Worm (Caenorhabditis elegans): Measurements from ENCODE around the gene arrd-24.
A peak's percentile ranks its signal among the peaks of the same experiment; 100 is the strongest.

The arrd-24 gene

ce11 chrX:14012417-14012816, 32.1 kb upstream of the arrd-24 start, which contains the start of gene tbc-19:
tbc-19 (minus strand) TSS chrX:14012517.
- no peak for TF ChIP-seq flt-1 (GFP tag; IDR thresholded peaks at IDR 0.05)
- TF ChIP-seq med-1 (GFP tag; optimal IDR thresholded peaks at IDR 0.05; ENCODE audit: insufficient read depth), result no peak
- no peak for TF ChIP-seq ztf-29 (GFP tag; IDR thresholded peaks at IDR 0.05)
- TF ChIP-seq ztf-23 (GFP tag; IDR thresholded peaks at IDR 0.05), result no peak
- no peak for TF ChIP-seq cog-1 (tag; optimal IDR thresholded peaks at IDR 0.05)
- TF ChIP-seq T22C8.4 (GFP tag; IDR thresholded peaks at IDR 0.05), result no peak
- no peak for TF ChIP-seq klf-2 (GFP tag; conservative IDR thresholded peaks at IDR 0.05)
- no peak for TF ChIP-seq tab-1 (GFP tag; IDR thresholded peaks at IDR 0.05)
- no peak for TF ChIP-seq ref-1 (GFP tag; conservative IDR thresholded peaks at IDR 0.05)

DNA sequence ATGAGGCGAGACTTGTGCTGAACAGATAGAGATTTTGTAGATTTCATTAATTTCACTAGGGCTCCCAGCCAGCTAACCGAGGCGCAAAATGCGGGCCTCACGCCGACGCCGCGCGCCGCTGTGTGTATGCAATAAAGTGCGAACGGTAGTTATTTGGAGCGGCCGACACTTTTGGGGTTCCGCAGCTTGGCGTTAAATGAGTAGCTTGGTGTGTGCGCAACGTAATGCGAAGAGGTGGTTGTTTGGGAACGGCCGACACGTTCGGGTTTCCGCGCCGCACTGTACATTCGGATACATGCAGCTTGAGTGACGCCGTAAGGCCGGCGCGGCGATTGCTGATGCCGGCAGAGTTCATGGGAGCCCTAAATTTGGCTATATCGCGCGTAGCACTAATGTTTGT, 27.8 kb upstream of the arrd-24 start:
- no peak for TF ChIP-seq klf-2 (GFP tag; conservative IDR thresholded peaks at IDR 0.05)
- no peak for TF ChIP-seq flt-1 (GFP tag; IDR thresholded peaks at IDR 0.05)
- no peak for TF ChIP-seq med-1 (GFP tag; optimal IDR thresholded peaks at IDR 0.05; ENCODE audit: insufficient read depth)
- TF ChIP-seq ztf-23 (GFP tag; IDR thresholded peaks at IDR 0.05), result no peak
- no peak for TF ChIP-seq cog-1 (tag; optimal IDR thresholded peaks at IDR 0.05)
- no peak for TF ChIP-seq ztf-29 (GFP tag; IDR thresholded peaks at IDR 0.05)
- TF ChIP-seq ref-1 (GFP tag; conservative IDR thresholded peaks at IDR 0.05), result no peak
- no peak for TF ChIP-seq T22C8.4 (GFP tag; IDR thresholded peaks at IDR 0.05)
- TF ChIP-seq tab-1 (GFP tag; IDR thresholded peaks at IDR 0.05), result no peak

ce11 chrX:14003538-14003937, 23.2 kb upstream of the arrd-24 start:
- TF ChIP-seq med-1 (GFP tag; optimal IDR thresholded peaks at IDR 0.05; ENCODE audit: insufficient read depth) (no peak), ref-1 (GFP tag; conservative IDR thresholded peaks at IDR 0.05) (no peak), ztf-29 (GFP tag; IDR thresholded peaks at IDR 0.05) (no peak), T22C8.4 (GFP tag; IDR thresholded peaks at IDR 0.05) (no peak), klf-2 (GFP tag; conservative IDR thresholded peaks at IDR 0.05) (no peak), tab-1 (GFP tag; IDR thresholded peaks at IDR 0.05) (no peak), ztf-23 (GFP tag; IDR thresholded peaks at IDR 0.05) (no peak), flt-1 (GFP tag; IDR thresholded peaks at IDR 0.05) (no peak), cog-1 (tag; optimal IDR thresholded peaks at IDR 0.05) (no peak)

DNA sequence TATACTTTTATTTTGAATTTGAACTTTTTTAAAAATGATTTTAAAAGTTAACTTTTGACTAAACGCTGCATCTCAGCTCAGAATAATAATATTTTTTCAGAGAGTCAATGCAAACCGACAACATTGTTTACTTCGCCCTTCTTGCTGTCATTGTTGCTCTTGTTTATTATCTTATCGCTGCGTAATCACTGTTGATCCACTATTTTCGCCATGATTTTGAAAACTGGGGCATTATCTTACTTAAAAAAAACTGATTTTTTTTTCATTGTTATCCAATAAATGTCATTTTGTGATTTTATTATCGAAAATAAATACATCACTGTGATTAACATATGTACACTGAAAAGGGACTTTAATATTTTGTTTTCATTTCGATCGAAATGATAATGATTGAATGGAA, 22.4 kb upstream of the arrd-24 start:
- TF ChIP-seq T22C8.4 (GFP tag; IDR thresholded peaks at IDR 0.05) (no peak), cog-1 (tag; optimal IDR thresholded peaks at IDR 0.05) (no peak), ztf-29 (GFP tag; IDR thresholded peaks at IDR 0.05) (no peak), flt-1 (GFP tag; IDR thresholded peaks at IDR 0.05) (no peak), ztf-23 (GFP tag; IDR thresholded peaks at IDR 0.05) (no peak), ref-1 (GFP tag; conservative IDR thresholded peaks at IDR 0.05) (no peak), med-1 (GFP tag; optimal IDR thresholded peaks at IDR 0.05; ENCODE audit: insufficient read depth) (no peak), klf-2 (GFP tag; conservative IDR thresholded peaks at IDR 0.05) (no peak), tab-1 (GFP tag; IDR thresholded peaks at IDR 0.05) (no peak)

ce11 chrX:14001494-14001974, 21.2 kb upstream of the arrd-24 start, which contains the start of gene cytb-5.1:
cytb-5.1 (plus strand) TSS chrX:14001924.
- TF ChIP-seq ztf-29 (GFP tag; IDR thresholded peaks at IDR 0.05) (no peak), flt-1 (GFP tag; IDR thresholded peaks at IDR 0.05) (no peak), ref-1 (GFP tag; conservative IDR thresholded peaks at IDR 0.05) (no peak), klf-2 (GFP tag; conservative IDR thresholded peaks at IDR 0.05) (no peak), med-1 (GFP tag; optimal IDR thresholded peaks at IDR 0.05; ENCODE audit: insufficient read depth) (no peak), tab-1 (GFP tag; IDR thresholded peaks at IDR 0.05) (no peak), T22C8.4 (GFP tag; IDR thresholded peaks at IDR 0.05) (no peak), ztf-23 (GFP tag; IDR thresholded peaks at IDR 0.05) (no peak), cog-1 (tag; optimal IDR thresholded peaks at IDR 0.05) (no peak)

ce11 chrX:14000198-14000748, 20.0 kb upstream of the arrd-24 start:
- TF ChIP-seq T22C8.4 (GFP tag; IDR thresholded peaks at IDR 0.05) (0 out of 2 replicates have a peak, but pooled peaks have one; percentile 28), ztf-23 (GFP tag; IDR thresholded peaks at IDR 0.05) (no peak), med-1 (GFP tag; optimal IDR thresholded peaks at IDR 0.05; ENCODE audit: insufficient read depth) (no peak), klf-2 (GFP tag; conservative IDR thresholded peaks at IDR 0.05) (0 out of 2 replicates have a peak, but pooled peaks have one; percentile 39), cog-1 (tag; optimal IDR thresholded peaks at IDR 0.05) (no peak)

- TF ChIP-seq ztf-23 (GFP tag; IDR thresholded peaks at IDR 0.05) (no peak), cog-1 (tag; optimal IDR thresholded peaks at IDR 0.05) (peak; percentile 34), ztf-29 (GFP tag; IDR thresholded peaks at IDR 0.05) (no peak), ref-1 (GFP tag; conservative IDR thresholded peaks at IDR 0.05) (no peak), flt-1 (GFP tag; IDR thresholded peaks at IDR 0.05) (0 out of 2 replicates have a peak, but pooled peaks have one; percentile 50), T22C8.4 (GFP tag; IDR thresholded peaks at IDR 0.05) (no peak)
Observed at ce11 chrX:13995803-13996388, 15.6 kb upstream of the arrd-24 start, which contains the start of the genes C31E10.5 and C31E10.6. C31E10.5 (minus strand) TSS chrX:13995834. C31E10.6 (plus strand) TSS chrX:13996338.

- TF ChIP-seq klf-2 (GFP tag; conservative IDR thresholded peaks at IDR 0.05) (no peak), ref-1 (GFP tag; conservative IDR thresholded peaks at IDR 0.05) (no peak), cog-1 (tag; optimal IDR thresholded peaks at IDR 0.05) (no peak), ztf-29 (GFP tag; IDR thresholded peaks at IDR 0.05) (no peak)
Observed at ce11 chrX:13990680-13991079, 10.4 kb upstream of the arrd-24 start, which contains the start of gene C31E10.11. C31E10.11 (minus strand) TSS chrX:13990780.

DNA sequence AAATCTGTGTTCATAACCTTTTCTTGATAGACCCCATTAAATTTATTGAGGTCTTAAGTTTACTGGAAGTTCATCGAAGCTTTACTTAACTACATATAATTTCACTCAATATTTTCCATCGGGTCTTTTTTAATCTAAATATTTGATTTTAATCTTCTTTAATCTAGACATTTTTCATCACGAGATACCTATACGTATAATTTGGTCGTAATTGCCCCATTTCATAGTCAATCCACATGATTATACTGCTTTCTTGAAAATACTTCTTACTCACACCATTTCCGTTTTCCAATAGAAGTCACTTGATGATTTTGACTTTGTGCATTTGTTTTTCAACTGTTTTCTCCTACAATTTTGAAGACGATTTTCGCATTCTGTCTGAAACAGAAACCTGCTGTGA, 6.0 kb upstream of the arrd-24 start, which contains the start of gene irld-24:
Gene irld-24 (plus strand): TSS at position 301 of the 400 bp plus-strand sequence.
- TF ChIP-seq ref-1 (GFP tag; conservative IDR thresholded peaks at IDR 0.05), result no peak
- TF ChIP-seq cog-1 (tag; optimal IDR thresholded peaks at IDR 0.05), result no peak
- TF ChIP-seq ztf-23 (GFP tag; IDR thresholded peaks at IDR 0.05), result no peak
- TF ChIP-seq med-1 (GFP tag; optimal IDR thresholded peaks at IDR 0.05; ENCODE audit: insufficient read depth), result no peak
- no peak for TF ChIP-seq tab-1 (GFP tag; IDR thresholded peaks at IDR 0.05)
- TF ChIP-seq flt-1 (GFP tag; IDR thresholded peaks at IDR 0.05), result no peak
- TF ChIP-seq klf-2 (GFP tag; conservative IDR thresholded peaks at IDR 0.05), result no peak
- TF ChIP-seq ztf-29 (GFP tag; IDR thresholded peaks at IDR 0.05), result no peak
- no peak for TF ChIP-seq T22C8.4 (GFP tag; IDR thresholded peaks at IDR 0.05)
